Fruit fly (Drosophila melanogaster) whole organism: ENCODE results near the gene CG43338.
A peak's percentile ranks its signal among the peaks of the same experiment; 100 is the strongest.

Source experiments
- CG8478 ChIP-seq: fragments of >200 bp; optimal IDR thresholded peaks from 2 replicates; lab custom pipeline; 2018; ENCODE audit warnings: inconsistent platforms
- Dll ChIP-seq: fragments of >200 bp; optimal IDR thresholded peaks from 2 replicates; lab custom pipeline; 2017
- EcR ChIP-seq, 2 experiments: fragments of >200 bp; optimal IDR thresholded peaks; 2 replicates each; lab custom pipeline; 2017; ENCODE audit warnings: missing biosample characterization in 2 of 2, missing genetic modification characterization in 2 of 2, missing genetic modification reagents in 2 of 2
- pan ChIP-seq: fragments of >200 bp; optimal IDR thresholded peaks from 2 replicates; lab custom pipeline; 2017
- psq ChIP-seq: fragments of >200 bp; optimal IDR thresholded peaks from 2 replicates; lab custom pipeline; 2017
- usp ChIP-seq: fragments of >200 bp; optimal IDR thresholded peaks from 2 replicates; lab custom pipeline; 2017; ENCODE audit warnings: missing biosample characterization, missing genetic modification characterization, mixed read lengths

The CG43338 gene

DNA sequence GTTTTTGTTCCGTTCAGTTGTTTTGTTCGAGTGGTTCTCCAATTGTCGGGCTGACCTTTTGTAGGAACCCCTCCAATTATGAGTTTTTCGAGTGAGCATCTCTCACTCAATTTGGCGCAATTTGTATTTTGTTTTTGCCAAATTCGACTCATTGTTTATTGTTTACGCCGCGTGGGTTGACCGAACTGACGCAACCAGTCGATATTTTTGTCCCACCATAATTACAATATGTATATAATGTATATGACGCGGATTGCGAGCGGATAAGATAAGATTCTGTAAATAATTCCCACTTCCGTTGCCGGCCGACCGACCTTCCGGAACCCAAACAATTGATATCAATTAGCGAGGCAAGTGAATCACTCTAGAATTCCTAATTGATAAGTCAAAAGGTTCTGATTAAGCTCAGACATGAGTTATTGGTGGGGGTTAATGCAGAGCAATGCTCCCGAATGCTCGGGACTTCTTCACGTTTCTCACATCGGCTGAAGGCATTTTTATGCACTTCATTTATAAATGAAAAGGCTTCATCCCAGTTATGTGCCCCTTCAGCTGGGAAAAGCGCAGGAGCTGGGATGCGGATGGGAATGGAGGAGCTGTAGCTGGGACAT lies 40.3 kb downstream of the CG43338 start:
- no peak for TF ChIP-seq pan (lab: Kevin White, UChicago)
- no peak for TF ChIP-seq Dll
- TF ChIP-seq EcR (GFP tag; optimal IDR thresholded peaks at IDR 0.05; lab: Kevin White, UChicago), result no peak
- TF ChIP-seq psq (lab: Kevin White, UChicago), result no peak
- no peak for TF ChIP-seq usp (GFP tag; lab: Kevin White, UChicago)
- TF ChIP-seq CG8478 (lab: Kevin White, UChicago), result no peak

DNA sequence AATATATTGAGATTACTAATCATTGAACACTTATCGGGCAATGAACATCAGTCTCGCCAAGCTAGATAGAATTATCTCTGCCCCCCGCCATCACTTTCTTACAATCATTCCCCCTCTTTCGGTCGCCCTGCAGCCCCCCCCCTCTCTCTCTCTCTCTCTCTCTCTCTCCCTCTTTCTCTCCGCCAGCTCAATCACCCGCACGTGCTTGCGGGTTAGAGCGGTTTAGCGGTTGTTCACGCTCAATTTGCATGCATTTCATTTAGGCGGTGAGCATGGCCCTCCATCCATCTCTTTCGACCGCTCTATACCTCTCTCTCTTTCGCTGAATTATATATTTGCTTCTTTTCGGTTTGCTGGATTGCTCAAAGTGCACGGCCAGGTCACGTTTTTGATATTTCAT lies 41.9 kb downstream of the CG43338 start:
- TF ChIP-seq pan (lab: Kevin White, UChicago), result no peak
- TF ChIP-seq psq (lab: Kevin White, UChicago), result no peak
- no peak for TF ChIP-seq CG8478 (lab: Kevin White, UChicago)
- no peak for TF ChIP-seq usp (GFP tag; lab: Kevin White, UChicago)
- no peak for TF ChIP-seq Dll
- peak in 1 of 2 experiments; percentile 8 for TF ChIP-seq EcR (GFP tag; optimal IDR thresholded peaks at IDR 0.05; lab: Kevin White, UChicago)

DNA sequence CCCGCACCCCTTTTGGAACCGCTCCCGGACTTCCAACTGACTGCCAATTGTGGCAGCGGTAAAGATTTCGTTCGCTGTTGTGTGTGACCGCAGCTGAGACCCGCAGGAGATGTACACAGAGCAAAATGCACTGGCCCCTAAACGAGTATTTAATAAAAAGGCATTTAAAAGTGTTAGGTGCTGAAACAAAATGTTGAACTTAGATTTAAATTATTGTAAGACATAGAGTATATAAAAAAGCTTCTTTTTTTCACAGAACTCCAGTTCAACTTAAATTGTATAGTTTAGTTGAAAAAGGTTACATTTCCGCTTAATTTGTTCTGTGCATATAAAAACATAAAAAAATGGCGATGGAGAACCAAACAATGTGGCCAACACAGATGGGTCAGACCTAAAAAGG lies 42.9 kb downstream of the CG43338 start:
- TF ChIP-seq usp (GFP tag; lab: Kevin White, UChicago), result no peak
- TF ChIP-seq psq (lab: Kevin White, UChicago), result no peak
- no peak for TF ChIP-seq EcR (GFP tag; optimal IDR thresholded peaks at IDR 0.05; lab: Kevin White, UChicago)
- no peak for TF ChIP-seq CG8478 (lab: Kevin White, UChicago)
- TF ChIP-seq Dll, result no peak
- TF ChIP-seq pan (lab: Kevin White, UChicago), result no peak

DNA sequence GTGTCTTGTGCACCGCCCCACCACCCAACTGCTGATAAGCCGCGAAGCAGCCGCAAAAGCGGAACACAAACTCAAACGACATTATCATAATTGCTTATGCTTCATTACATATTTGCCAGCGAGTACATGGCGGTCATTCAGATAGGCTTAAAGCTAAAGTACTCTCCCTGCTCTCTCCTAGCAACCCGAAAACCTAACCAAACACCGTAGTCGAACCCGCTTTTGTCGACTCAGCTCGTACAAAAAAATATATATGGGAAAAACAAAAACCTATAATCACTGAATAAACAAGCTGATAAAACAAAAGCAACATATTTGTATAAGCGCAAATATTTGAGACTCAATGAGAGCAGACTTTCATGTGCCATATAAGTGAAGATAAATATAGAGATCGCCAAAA lies 44.1 kb downstream of the CG43338 start:
- no peak for TF ChIP-seq pan (lab: Kevin White, UChicago)
- no peak for TF ChIP-seq psq (lab: Kevin White, UChicago)
- TF ChIP-seq usp (GFP tag; lab: Kevin White, UChicago), result no peak

DNA sequence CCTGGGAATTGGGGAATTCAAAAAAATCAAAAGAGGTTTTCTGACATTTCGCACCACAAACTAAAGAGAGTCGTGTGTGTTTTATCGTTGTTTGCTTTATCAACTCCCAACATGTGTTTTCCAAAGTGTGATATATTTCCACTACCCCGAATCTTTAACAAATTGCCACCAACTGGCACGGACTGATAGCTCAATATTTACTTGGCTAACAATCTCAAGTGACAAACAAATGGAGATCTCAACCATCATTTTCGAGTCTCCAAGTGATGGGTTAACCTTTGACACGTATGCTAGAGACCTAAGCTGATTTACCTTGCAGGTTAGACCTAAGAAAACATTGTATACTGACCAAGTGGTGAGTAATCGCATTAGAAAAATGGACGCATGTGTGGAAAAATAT lies 45.6 kb downstream of the CG43338 start:
- TF ChIP-seq psq (lab: Kevin White, UChicago) (no peak), EcR (GFP tag; optimal IDR thresholded peaks at IDR 0.05; lab: Kevin White, UChicago) (no peak), Dll (no peak)

DNA sequence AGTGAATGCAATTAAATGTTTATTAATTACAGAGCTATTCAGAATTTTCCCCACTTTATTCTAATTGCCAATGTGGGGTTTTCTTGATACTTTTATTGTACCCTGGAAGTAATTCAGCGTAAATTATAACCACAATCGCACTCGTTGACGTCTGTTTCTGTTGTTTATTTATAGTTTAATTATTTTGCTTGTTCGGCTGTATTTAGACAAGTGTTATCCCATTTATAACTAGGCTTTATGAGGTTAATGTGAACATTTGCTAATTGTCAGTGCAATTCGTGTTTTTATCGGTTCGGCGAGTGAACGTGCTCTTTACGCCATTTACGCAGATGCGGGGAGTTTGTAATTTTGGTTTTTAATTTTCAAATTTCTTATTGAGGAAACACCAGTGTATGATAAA lies 46.0 kb downstream of the CG43338 start:
- TF ChIP-seq CG8478 (lab: Kevin White, UChicago) (no peak), usp (GFP tag; lab: Kevin White, UChicago) (no peak), pan (lab: Kevin White, UChicago) (no peak), psq (lab: Kevin White, UChicago) (no peak)

DNA sequence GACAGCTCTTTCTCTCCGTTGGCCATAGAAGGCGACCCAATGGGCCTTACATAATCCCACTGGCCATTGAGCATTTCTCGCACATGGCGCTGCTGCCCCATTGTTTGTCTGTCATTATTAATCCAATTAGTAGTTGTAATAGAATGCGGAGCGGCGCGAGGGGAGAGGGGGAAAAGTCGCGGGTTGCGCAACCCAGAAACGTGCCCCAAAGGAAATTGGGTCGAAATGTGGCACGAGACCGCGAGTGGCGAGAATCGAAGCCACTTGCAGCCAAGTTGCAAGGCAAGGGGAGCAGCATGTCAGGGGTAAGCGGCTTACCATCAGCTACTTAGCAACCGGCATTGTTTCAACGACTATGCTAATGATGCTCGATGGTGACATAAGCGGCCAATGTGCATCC lies 46.7 kb downstream of the CG43338 start:
- no peak for TF ChIP-seq pan (lab: Kevin White, UChicago)

DNA sequence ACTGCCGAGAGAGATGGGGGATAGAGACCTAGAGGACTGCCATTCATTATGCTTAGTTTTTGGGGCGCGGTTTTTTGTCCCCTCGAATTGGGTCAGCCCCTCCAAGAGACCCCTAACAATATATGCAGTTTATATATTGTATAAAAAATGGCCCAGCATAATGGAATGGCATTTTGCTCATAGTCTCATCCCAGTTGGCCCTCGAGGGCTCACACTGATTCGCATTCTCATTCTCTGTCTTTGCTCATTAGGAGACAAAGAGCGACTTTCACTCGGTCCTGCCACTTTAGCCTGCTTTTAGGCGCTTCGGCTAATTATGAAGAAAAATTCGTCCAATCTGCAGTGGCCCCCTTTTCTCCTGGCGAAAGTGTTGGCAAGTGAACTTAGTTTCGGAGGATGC lies 47.6 kb downstream of the CG43338 start:
- TF ChIP-seq psq (lab: Kevin White, UChicago), result no peak
- no peak for TF ChIP-seq EcR (GFP tag; optimal IDR thresholded peaks at IDR 0.05; lab: Kevin White, UChicago)
- TF ChIP-seq pan (lab: Kevin White, UChicago), result no peak
- no peak for TF ChIP-seq CG8478 (lab: Kevin White, UChicago)
- TF ChIP-seq Dll, result no peak
- no peak for TF ChIP-seq usp (GFP tag; lab: Kevin White, UChicago)

DNA sequence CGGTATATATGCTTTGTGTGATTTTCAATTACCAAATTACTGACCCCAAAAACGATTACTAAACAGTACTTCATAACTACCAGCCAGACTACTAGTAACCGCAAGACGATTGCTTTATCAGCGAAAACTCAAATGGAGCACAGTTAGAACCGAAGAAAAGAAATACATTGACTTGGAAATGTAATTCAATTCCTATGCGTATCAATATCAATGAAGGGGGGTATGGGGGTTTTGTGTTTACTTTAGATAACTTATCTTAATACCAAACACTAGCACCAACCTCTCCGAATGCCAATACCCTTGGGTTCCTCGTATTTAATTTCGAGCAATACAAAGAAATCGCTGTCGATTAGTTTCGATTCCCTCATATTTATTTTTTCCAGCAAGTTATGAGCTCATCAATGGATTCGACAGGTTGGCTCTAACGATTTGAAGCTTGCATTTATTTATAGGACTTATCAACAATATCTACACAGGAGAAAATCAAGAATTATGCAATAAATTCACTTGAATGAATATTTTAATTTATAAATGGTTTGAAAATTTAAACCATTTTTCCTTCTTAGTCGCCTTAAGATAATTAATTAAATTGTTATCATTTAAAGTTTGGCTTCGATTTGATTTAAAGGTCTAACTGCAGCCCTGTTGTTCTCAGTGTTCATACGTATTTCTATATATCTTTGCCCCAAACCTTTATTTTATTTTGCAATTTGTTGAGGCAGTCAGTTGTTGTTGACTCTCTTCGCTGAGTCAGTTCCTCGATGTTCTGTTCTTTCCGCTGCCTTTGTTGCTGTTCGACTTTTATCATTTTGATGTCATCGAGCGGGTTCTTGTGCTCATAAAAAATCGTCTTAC lies 49.5 kb downstream of the CG43338 start:
- TF ChIP-seq Dll, result no peak
- TF ChIP-seq pan (lab: Kevin White, UChicago), result no peak
- TF ChIP-seq EcR (GFP tag; optimal IDR thresholded peaks at IDR 0.05; lab: Kevin White, UChicago), result no peak
- no peak for TF ChIP-seq usp (GFP tag; lab: Kevin White, UChicago)
- TF ChIP-seq psq (lab: Kevin White, UChicago), result no peak
- no peak for TF ChIP-seq CG8478 (lab: Kevin White, UChicago)

DNA sequence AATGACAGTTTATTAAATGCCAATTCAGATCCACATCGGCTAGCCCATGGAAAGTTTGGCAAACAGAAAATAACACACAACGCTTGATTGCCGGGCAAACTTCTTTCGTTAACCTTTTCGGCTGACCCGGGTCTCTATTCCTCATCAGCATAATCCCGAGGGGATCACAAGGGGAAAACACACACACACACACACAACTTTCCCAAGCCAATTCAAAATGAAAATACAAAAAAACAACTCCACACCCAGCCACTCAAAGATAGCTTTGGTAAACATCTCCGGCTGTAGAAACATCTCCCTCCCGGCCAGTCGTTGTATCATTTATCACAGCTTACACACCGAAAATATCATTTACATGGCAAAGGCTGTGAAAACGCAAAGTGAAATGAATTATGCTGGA lies 50.9 kb downstream of the CG43338 start:
- no peak for TF ChIP-seq psq (lab: Kevin White, UChicago)
- no peak for TF ChIP-seq Dll
- no peak for TF ChIP-seq pan (lab: Kevin White, UChicago)
- TF ChIP-seq EcR (GFP tag; optimal IDR thresholded peaks at IDR 0.05; lab: Kevin White, UChicago), result no peak
- no peak for TF ChIP-seq usp (GFP tag; lab: Kevin White, UChicago)
- TF ChIP-seq CG8478 (lab: Kevin White, UChicago), result no peak

DNA sequence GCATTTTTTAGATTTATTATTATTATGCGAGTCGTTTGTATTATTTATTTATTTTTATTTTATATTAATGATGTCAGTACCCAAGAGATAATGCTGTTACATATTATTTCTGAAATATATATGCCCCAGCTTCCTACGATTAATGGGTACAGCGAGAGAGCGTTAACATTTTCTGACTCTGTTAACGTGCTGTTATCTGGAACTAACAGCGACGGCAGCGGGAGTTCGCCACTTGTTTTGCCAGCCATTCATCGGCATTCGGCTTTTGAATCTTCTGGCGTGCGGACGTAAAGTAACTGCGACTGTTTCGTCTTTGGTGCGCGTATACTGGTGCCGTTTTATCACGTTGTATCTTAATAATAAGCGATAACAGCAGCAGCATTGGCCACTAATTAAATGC lies 54.0 kb downstream of the CG43338 start, which contains the start of gene MESR3:
TSS of gene MESR3 (plus strand) at position 254 of the 400 bp plus-strand sequence.
- TF ChIP-seq CG8478 (lab: Kevin White, UChicago) (no peak), pan (lab: Kevin White, UChicago) (peak; percentile 82)
